Worm (Caenorhabditis elegans) whole organism, young adult: ENCODE results near the gene gcc-2.

Source experiments
- B0019.2 ChIP-seq: fragments of 200-800 bp; sonication (Bioruptor generic); conservative IDR thresholded peaks from 2 replicates; pipeline ENCODE4 v1.3.6; 2022; ENCODE audit warnings: missing genetic modification reagents, missing genetic modification characterization, missing compliant biosample characterization
- B0336.3 ChIP-seq: fragments of 200-800 bp; sonication (Bioruptor generic); IDR thresholded peaks from 2 replicates; pipeline ENCODE4 v1.3.6; 2022; ENCODE audit warnings: missing genetic modification characterization, missing compliant biosample characterization
- C17E4.6 ChIP-seq: fragments of 200-800 bp; sonication (Bioruptor generic); IDR thresholded peaks from 2 replicates; pipeline ENCODE4 v1.3.6; 2022; ENCODE audit warnings: missing genetic modification reagents, missing genetic modification characterization, missing compliant biosample characterization
- F23B12.7 ChIP-seq: sonication (generic microtip); optimal IDR thresholded peaks from 2 replicates; lab custom pipeline; 2017; ENCODE audit warnings: missing genetic modification characterization, mild to moderate bottlenecking, missing compliant biosample characterization, antibody characterized with exemption, moderate library complexity; ENCODE audit not compliant: insufficient read depth
- F33H1.4 ChIP-seq: fragments of 200-800 bp; sonication (Bioruptor generic); IDR thresholded peaks from 2 replicates; pipeline ENCODE4 v1.3.6; 2022; ENCODE audit warnings: missing genetic modification reagents, missing genetic modification characterization, missing compliant biosample characterization
- F37B4.10 ChIP-seq: fragments of 200-800 bp; sonication (Bioruptor generic); IDR thresholded peaks from 2 replicates; pipeline ENCODE4 v1.3.6; 2022; ENCODE audit warnings: missing genetic modification characterization, missing compliant biosample characterization
- F55B11.4 ChIP-seq: sonication (generic microtip); optimal IDR thresholded peaks from 2 replicates; lab custom pipeline; 2016; ENCODE audit warnings: missing compliant biosample characterization, missing genetic modification characterization, borderline replicate concordance; ENCODE audit not compliant: insufficient read depth
- Y53G8AR.9 ChIP-seq: fragments of 200-800 bp; sonication (Bioruptor generic); conservative IDR thresholded peaks from 2 replicates; pipeline ENCODE4 v1.3.6; 2022; ENCODE audit warnings: missing genetic modification reagents, missing genetic modification characterization, missing compliant biosample characterization
- Y67H2A.10 ChIP-seq: fragments of 200-800 bp; sonication (Bioruptor generic); conservative IDR thresholded peaks from 2 replicates; pipeline ENCODE4 v1.3.6; 2022; ENCODE audit warnings: missing genetic modification reagents, missing genetic modification characterization, missing compliant biosample characterization
- ama-1 ChIP-seq, 3 experiments: fragments of 150-350 bp in 1 of 3; sonication (generic microtip) in 2 of 3; optimal IDR thresholded peaks; 2 replicates each; lab custom pipeline; 2014 to 2018; ENCODE audit warnings: missing biosample characterization in 2 of 3, missing genetic modification characterization in 2 of 3, missing genetic modification reagents in 2 of 3
- athp-1 ChIP-seq: sonication (generic microtip); optimal IDR thresholded peaks from 2 replicates; lab custom pipeline; 2017; ENCODE audit warnings: mild to moderate bottlenecking, missing genetic modification characterization, missing compliant biosample characterization
- ccch-3 ChIP-seq: fragments of 200-800 bp; sonication (Bioruptor generic); optimal IDR thresholded peaks from 2 replicates; lab custom pipeline; 2018; ENCODE audit warnings: mild to moderate bottlenecking, missing genetic modification characterization, missing compliant biosample characterization
- ceh-100 ChIP-seq: fragments of 200-800 bp; sonication (Bioruptor generic); IDR thresholded peaks from 2 replicates; pipeline ENCODE4 v1.3.6; 2022; ENCODE audit warnings: missing genetic modification reagents, missing genetic modification characterization, missing compliant biosample characterization
- ceh-27 ChIP-seq: fragments of 200-800 bp; sonication (Bioruptor generic); optimal IDR thresholded peaks from 2 replicates; lab custom pipeline; 2018; ENCODE audit warnings: mild to moderate bottlenecking, missing genetic modification characterization, moderate library complexity, missing compliant biosample characterization
- ceh-58 ChIP-seq: fragments of 200-800 bp; sonication (Bioruptor generic); IDR thresholded peaks from 2 replicates; pipeline ENCODE4 v1.3.6; 2022; ENCODE audit warnings: missing genetic modification characterization, missing compliant biosample characterization
- egl-18 ChIP-seq: fragments of 200-800 bp; sonication (Bioruptor generic); IDR thresholded peaks from 2 replicates; pipeline ENCODE4 v1.3.6; 2022; ENCODE audit warnings: missing genetic modification reagents, missing genetic modification characterization, missing compliant biosample characterization
- egrh-3 ChIP-seq: fragments of 200-800 bp; sonication (Bioruptor generic); IDR thresholded peaks from 2 replicates; pipeline ENCODE4 v1.3.6; 2022; ENCODE audit warnings: missing genetic modification reagents, missing genetic modification characterization, missing compliant biosample characterization
- him-1 ChIP-seq: sonication (generic microtip); optimal IDR thresholded peaks from 2 replicates; lab custom pipeline; 2016; ENCODE audit warnings: missing genotype, missing genetic modification reagents, missing genetic modification characterization, missing compliant biosample characterization
- hrde-1 ChIP-seq: sonication (generic microtip); optimal IDR thresholded peaks from 2 replicates; lab custom pipeline; 2016; ENCODE audit warnings: missing genetic modification characterization, mild to moderate bottlenecking, missing compliant biosample characterization, moderate library complexity, missing genotype, missing genetic modification reagents, borderline replicate concordance
- lag-1 ChIP-seq: fragments of 200-800 bp; sonication (Bioruptor generic); IDR thresholded peaks from 2 replicates; pipeline ENCODE4 v1.3.6; 2022; ENCODE audit warnings: missing genetic modification reagents, missing genetic modification characterization, missing compliant biosample characterization
- let-526 ChIP-seq: fragments of 200-800 bp; sonication (Bioruptor generic); IDR thresholded peaks from 2 replicates; pipeline ENCODE4 v1.3.6; 2022; ENCODE audit warnings: missing genetic modification reagents, missing genetic modification characterization, missing compliant biosample characterization
- lin-35 ChIP-seq, 3 experiments: fragments of 150-350 bp in 2 of 3; sonication (generic microtip) in 1 of 3; optimal IDR thresholded peaks; 2 replicates each; lab custom pipeline; 2014 to 2018; ENCODE audit warnings: missing biosample characterization in 3 of 3, missing genetic modification characterization in 3 of 3, missing genetic modification reagents in 3 of 3
- lin-40 ChIP-seq: sonication (generic microtip); optimal IDR thresholded peaks from 2 replicates; lab custom pipeline; 2016; ENCODE audit warnings: missing genetic modification characterization, mild to moderate bottlenecking, missing compliant biosample characterization, missing genotype, missing genetic modification reagents
- madf-8 ChIP-seq: fragments of 200-800 bp; sonication (Bioruptor generic); conservative IDR thresholded peaks from 2 replicates; pipeline ENCODE4 v1.3.6; 2022; ENCODE audit warnings: missing genetic modification reagents, missing genetic modification characterization, missing compliant biosample characterization
- mcd-1 ChIP-seq: fragments of 200-800 bp; sonication (Bioruptor generic); IDR thresholded peaks from 2 replicates; pipeline ENCODE4 v1.3.6; 2022; ENCODE audit warnings: missing genetic modification reagents, missing genetic modification characterization, missing compliant biosample characterization
- nfya-1 ChIP-seq: sonication (generic microtip); optimal IDR thresholded peaks from 2 replicates; lab custom pipeline; 2017; ENCODE audit warnings: antibody characterized with exemption, missing compliant biosample characterization, missing genetic modification characterization, borderline replicate concordance; ENCODE audit not compliant: insufficient read depth
- nfya-2 ChIP-seq: fragments of 200-800 bp; sonication (Bioruptor generic); IDR thresholded peaks from 2 replicates; pipeline ENCODE4 v1.3.6; 2022; ENCODE audit warnings: missing genetic modification reagents, missing genetic modification characterization, missing compliant biosample characterization
- nhr-80 ChIP-seq: sonication (generic microtip); optimal IDR thresholded peaks from 2 replicates; lab custom pipeline; 2016; ENCODE audit warnings: missing genetic modification characterization, missing compliant biosample characterization
- nhr-90 ChIP-seq: sonication (generic microtip); optimal IDR thresholded peaks from 2 replicates; lab custom pipeline; 2016; ENCODE audit warnings: missing genotype, mild to moderate bottlenecking, missing genetic modification characterization, missing compliant biosample characterization
- repo-1 ChIP-seq: sonication (generic microtip); optimal IDR thresholded peaks from 2 replicates; lab custom pipeline; 2017; ENCODE audit warnings: mild to moderate bottlenecking, missing genetic modification characterization, missing compliant biosample characterization
- snpc-1.1 ChIP-seq: sonication (generic microtip); optimal IDR thresholded peaks from 2 replicates; lab custom pipeline; 2017; ENCODE audit warnings: missing genetic modification characterization, mild to moderate bottlenecking, missing compliant biosample characterization, antibody characterized with exemption, moderate library complexity, missing genotype, missing genetic modification reagents; ENCODE audit not compliant: insufficient read depth
- snpc-4 ChIP-seq, 5 experiments: fragments of 150-350 bp in 1 of 5; sonication (generic microtip) in 4 of 5; optimal IDR thresholded peaks; 2 replicates each; lab custom pipeline; 2014 to 2018; ENCODE audit warnings: missing genetic modification characterization in 5 of 5, missing biosample characterization in 3 of 5, antibody characterized with exemption in 2 of 5, mild to moderate bottlenecking in 2 of 5, missing compliant biosample characterization in 2 of 5, missing genotype in 2 of 5, moderate library complexity in 2 of 5, missing genetic modification reagents in 1 of 5
- somi-1 ChIP-seq: fragments of 200-800 bp; sonication (Bioruptor generic); optimal IDR thresholded peaks from 2 replicates; lab custom pipeline; 2018; ENCODE audit warnings: mild to moderate bottlenecking, missing genetic modification characterization, missing compliant biosample characterization
- xnd-1 ChIP-seq: sonication (generic microtip); optimal IDR thresholded peaks from 2 replicates; lab custom pipeline; 2016; ENCODE audit warnings: missing genotype, missing genetic modification reagents, missing genetic modification characterization, missing compliant biosample characterization
- ztf-26 ChIP-seq: sonication (generic microtip); optimal IDR thresholded peaks from 2 replicates; lab custom pipeline; 2017; ENCODE audit warnings: missing genetic modification characterization, missing compliant biosample characterization

gcc-2 gene

DNA sequence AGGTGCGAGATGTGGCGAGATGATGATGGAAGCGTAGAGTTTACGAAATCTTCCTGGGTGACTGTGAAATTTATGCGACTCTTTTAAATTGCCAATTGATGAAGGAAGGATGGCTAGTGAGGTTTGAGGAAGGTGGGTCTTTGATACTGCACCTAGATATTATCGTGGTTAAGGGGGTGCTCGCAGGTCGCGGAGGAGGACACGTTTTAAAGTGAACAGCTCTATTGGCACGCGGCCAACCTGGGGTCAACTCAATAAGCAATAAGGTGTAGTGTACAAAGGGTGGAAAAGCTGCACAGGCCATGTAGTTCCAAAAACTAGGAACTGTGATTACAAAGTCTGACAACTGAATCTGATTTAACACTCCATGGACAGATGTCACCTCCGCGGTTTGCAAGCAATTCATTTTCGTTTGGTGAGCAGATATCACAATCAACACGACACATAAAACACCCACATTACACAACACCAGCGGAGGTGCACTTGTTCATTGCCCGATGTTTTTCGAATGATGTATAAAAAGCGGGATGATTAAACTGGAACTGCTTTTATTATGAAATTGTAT, 16.5 kb downstream of the gcc-2 start (continued):
- TF ChIP-seq B0336.3 (GFP tag; lab: Robert Waterston, UW) (peak; percentile 70), Y53G8AR.9 (GFP tag; lab: Robert Waterston, UW) (peak; percentile 72; the same call in 1 of the 2 replicates), C17E4.6 (GFP tag; lab: Robert Waterston, UW) (0 out of 2 replicates have a peak, but pooled peaks have one; percentile 12), mcd-1 (GFP tag; lab: Robert Waterston, UW) (0 out of 2 replicates have a peak, but pooled peaks have one; percentile 17), F55B11.4 (tag; lab: Kevin White, UChicago) (no peak)

DNA sequence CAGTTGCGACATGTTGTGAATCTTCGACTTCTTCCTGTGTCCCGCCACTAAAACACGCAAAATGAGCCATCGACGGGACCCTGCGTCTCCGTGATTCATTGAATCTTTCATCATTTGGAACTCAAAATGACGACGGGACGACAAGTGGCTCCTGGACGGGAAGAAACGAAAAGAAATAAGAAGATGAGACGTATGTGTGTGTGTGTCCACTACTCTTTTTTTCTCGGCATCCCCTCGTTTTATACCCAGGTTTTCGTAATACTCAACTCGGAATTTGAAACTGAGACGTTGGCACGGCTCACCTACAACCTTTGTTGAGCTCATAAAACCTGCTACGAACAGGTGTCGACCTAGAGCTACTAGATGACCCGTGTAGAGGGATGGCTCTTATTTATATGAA, 17.4 kb downstream of the gcc-2 start:
- TF ChIP-seq B0019.2 (GFP tag; lab: Robert Waterston, UW) = no peak
- no peak for TF ChIP-seq hrde-1
- no peak for TF ChIP-seq nhr-90
- no peak for TF ChIP-seq ccch-3 (GFP tag; lab: Kevin White, UChicago)
- no peak for TF ChIP-seq ama-1 (optimal IDR thresholded peaks at IDR 0.05; lab: Kevin White, UChicago)
- TF ChIP-seq ama-1 (GFP tag; optimal IDR thresholded peaks at IDR 0.05; lab: Kevin White, UChicago) = no peak
- no peak for TF ChIP-seq C17E4.6 (GFP tag; lab: Robert Waterston, UW)
- no peak for TF ChIP-seq snpc-1.1 (tag; lab: Kevin White, UChicago)
- TF ChIP-seq ceh-27 (GFP tag; lab: Kevin White, UChicago) = no peak
- no peak for TF ChIP-seq snpc-4 (GFP tag; optimal IDR thresholded peaks at IDR 0.05; lab: Kevin White, UChicago)
- no peak for TF ChIP-seq snpc-4 (tag; optimal IDR thresholded peaks at IDR 0.05; lab: Kevin White, UChicago)
- no peak for TF ChIP-seq somi-1 (GFP tag; lab: Kevin White, UChicago)
- no peak for TF ChIP-seq egl-18
- TF ChIP-seq lag-1 (GFP tag; lab: Robert Waterston, UW) = no peak
- TF ChIP-seq nfya-1 (tag; lab: Kevin White, UChicago) = no peak
- TF ChIP-seq Y53G8AR.9 (GFP tag; lab: Robert Waterston, UW) = no peak
- TF ChIP-seq Y67H2A.10 = no peak
- no peak for TF ChIP-seq athp-1 (tag; lab: Kevin White, UChicago)
- no peak for TF ChIP-seq F23B12.7 (tag; lab: Kevin White, UChicago)
- TF ChIP-seq egrh-3 (GFP tag; lab: Robert Waterston, UW) = no peak
- no peak for TF ChIP-seq nhr-80
- TF ChIP-seq, all 124 proteins: peak for 0

DNA sequence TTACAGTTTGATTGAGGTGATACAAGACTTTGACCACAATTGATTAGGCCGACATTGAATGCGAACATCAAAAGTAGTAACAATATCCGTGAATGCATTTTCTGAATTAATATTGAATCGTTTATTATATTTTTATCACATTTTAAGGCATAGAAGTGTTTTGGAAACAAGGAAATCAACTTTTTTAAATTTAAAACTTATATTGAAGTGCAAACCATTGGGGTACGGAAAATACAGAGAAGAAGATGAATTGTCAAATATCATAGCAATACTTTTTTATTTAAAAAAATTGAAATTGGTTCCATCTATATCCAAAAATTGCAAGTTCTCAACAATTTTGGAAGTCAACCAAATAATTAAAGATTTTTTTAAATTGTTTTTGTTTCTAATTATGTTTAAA, 18.7 kb downstream of the gcc-2 start, which contains the start of gene T05G5.1:
T05G5.1 (minus strand) TSS at position 101 of the 400 bp plus-strand sequence.
- TF ChIP-seq lin-40 (tag; lab: Kevin White, UChicago) = no peak
- no peak for TF ChIP-seq F55B11.4 (tag; lab: Kevin White, UChicago)
- TF ChIP-seq lin-35 (GFP tag; optimal IDR thresholded peaks at IDR 0.05; lab: Kevin White, UChicago) = no peak
- no peak for TF ChIP-seq ceh-27 (GFP tag; lab: Kevin White, UChicago)
- TF ChIP-seq madf-8 (GFP tag; lab: Robert Waterston, UW) = no peak
- TF ChIP-seq ceh-100 (GFP tag; lab: Robert Waterston, UW) = no peak
- no peak for TF ChIP-seq nfya-2 (GFP tag; lab: Robert Waterston, UW)
- no peak for TF ChIP-seq repo-1 (tag; lab: Kevin White, UChicago)
- no peak for TF ChIP-seq him-1 (tag; lab: Kevin White, UChicago)
- TF ChIP-seq egl-18 = no peak
- no peak for TF ChIP-seq F37B4.10 (GFP tag; lab: Robert Waterston, UW)
- no peak for TF ChIP-seq F33H1.4 (GFP tag; lab: Robert Waterston, UW)
- no peak for TF ChIP-seq xnd-1
- TF ChIP-seq ceh-58 = no peak
- TF ChIP-seq ztf-26 (tag; lab: Kevin White, UChicago) = no peak
- no peak for TF ChIP-seq let-526
- TF ChIP-seq, all 124 proteins: peak for 0
